Worm (Caenorhabditis elegans) whole organism, L3 larva: ENCODE measurements around the gene K04C1.5.

Source experiments
- ceh-82 ChIP-seq: fragments of 150-350 bp; optimal IDR thresholded peaks from 2 replicates; lab custom pipeline; 2014; ENCODE audit warnings: missing biosample characterization, missing genetic modification characterization
- egl-5 ChIP-seq: fragments of 150-350 bp; optimal IDR thresholded peaks from 2 replicates; lab custom pipeline; 2017; ENCODE audit warnings: missing biosample characterization, missing genetic modification reagents, missing genetic modification characterization, inconsistent platforms
- jun-1 ChIP-seq: fragments of 150-350 bp; optimal IDR thresholded peaks from 2 replicates; lab custom pipeline; 2014; ENCODE audit warnings: missing biosample characterization, missing genetic modification reagents, missing genetic modification characterization
- sea-2 ChIP-seq: fragments of 150-350 bp; sonication (generic microtip); optimal IDR thresholded peaks from 4 replicates; lab custom pipeline; 2014; ENCODE audit warnings: missing biosample characterization, missing genetic modification reagents, missing genetic modification characterization
- tbx-2 ChIP-seq: sonication (generic microtip); optimal IDR thresholded peaks from 2 replicates; lab custom pipeline; 2016; ENCODE audit warnings: mild to moderate bottlenecking, missing genetic modification characterization, missing compliant biosample characterization
- ztf-11 ChIP-seq: fragments of 150-350 bp; optimal IDR thresholded peaks from 2 replicates; lab custom pipeline; 2014; ENCODE audit warnings: missing biosample characterization, missing genetic modification characterization

DNA sequence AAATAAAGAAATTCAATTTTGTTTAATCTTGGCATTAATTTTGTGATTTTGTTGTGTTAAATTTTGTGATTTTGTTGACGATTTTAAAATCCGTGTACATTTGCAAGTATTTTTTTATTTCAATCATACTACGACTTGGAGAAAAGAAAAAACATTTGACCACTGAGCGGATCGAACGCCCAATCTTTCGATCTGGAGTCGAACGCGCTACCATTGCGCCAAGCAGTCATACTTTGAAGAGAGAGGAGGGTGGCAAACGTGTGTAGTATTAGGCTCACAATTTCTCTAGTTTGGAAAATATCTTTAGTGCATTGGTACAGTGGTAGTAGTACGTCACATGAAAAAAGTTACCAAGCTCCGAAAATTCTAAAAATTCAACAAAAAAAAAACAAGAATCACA, 19.1 kb upstream of the K04C1.5 start:
- no peak for TF ChIP-seq ztf-11 (tag; lab: Kevin White, UChicago)
- no peak for TF ChIP-seq jun-1 (tag; lab: Kevin White, UChicago)
- TF ChIP-seq sea-2: no peak
- TF ChIP-seq tbx-2: no peak
- TF ChIP-seq ceh-82 (tag; lab: Kevin White, UChicago): no peak
- TF ChIP-seq egl-5 (tag; lab: Kevin White, UChicago): no peak
